Worm (Caenorhabditis elegans): ENCODE measurements around the gene glr-5.

DNA sequence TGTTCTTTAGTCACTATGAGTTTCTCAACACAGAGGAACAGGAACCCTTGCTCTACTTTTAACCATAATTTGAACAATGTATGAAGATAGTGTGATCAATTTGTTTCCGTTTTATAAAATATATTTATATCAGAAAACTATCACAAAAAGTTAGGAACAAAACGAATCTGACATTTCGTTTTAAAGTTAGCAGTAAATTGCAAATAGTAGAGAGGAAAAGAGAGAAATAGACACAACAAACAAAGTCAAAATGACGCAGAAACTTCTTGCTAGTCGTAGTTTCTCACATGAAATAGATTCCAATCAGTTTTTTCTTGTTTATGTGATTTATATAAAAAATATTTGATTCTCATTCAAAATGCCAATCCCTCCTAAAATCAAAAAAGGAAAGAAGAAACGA, 12.8 kb downstream of the glr-5 start, which contains the start of gene ZC196.5:
- TF ChIP-seq klf-2 (GFP tag; conservative IDR thresholded peaks at IDR 0.05) = no peak
- no peak for TF ChIP-seq cog-1 (tag; optimal IDR thresholded peaks at IDR 0.05)
